Fruit fly (Drosophila melanogaster) whole organism, embryonic: ENCODE measurements around the gene veli.

Source experiments
- Asciz ChIP-seq: fragments of 200-800 bp; sonication (Bioruptor generic); optimal IDR thresholded peaks from 2 replicates; lab custom pipeline; 2017; ENCODE audit warnings: missing biosample characterization, mild to moderate bottlenecking, missing genetic modification characterization, missing genetic modification reagents
- Atf6 ChIP-seq: fragments of 200-800 bp; sonication (Bioruptor generic); IDR thresholded peaks from 2 replicates; pipeline ENCODE4 v1.3.6; 2022; ENCODE audit warnings: missing biosample characterization, missing genetic modification characterization
- B-H2 ChIP-seq: fragments of 200-800 bp; sonication (Bioruptor generic); optimal IDR thresholded peaks from 2 replicates; lab custom pipeline; 2018; ENCODE audit warnings: missing biosample characterization, mild to moderate bottlenecking, missing genetic modification characterization
- BtbVII ChIP-seq: fragments of 200-800 bp; sonication (Bioruptor generic); optimal IDR thresholded peaks from 3 replicates; lab custom pipeline; 2017; ENCODE audit warnings: missing biosample characterization, mild to moderate bottlenecking, missing genetic modification characterization
- CG10267 ChIP-seq: fragments of 200-800 bp; sonication (Bioruptor generic); optimal IDR thresholded peaks from 2 replicates; lab custom pipeline; 2018; ENCODE audit warnings: missing biosample characterization, mild to moderate bottlenecking, missing genetic modification characterization, moderate library complexity
- CG10431 ChIP-seq: fragments of 200-800 bp; sonication (Bioruptor generic); optimal IDR thresholded peaks from 3 replicates; lab custom pipeline; 2018; ENCODE audit warnings: missing biosample characterization, mild to moderate bottlenecking, missing genetic modification characterization
- CG10543 ChIP-seq: fragments of 200-800 bp; sonication (Bioruptor generic); optimal IDR thresholded peaks from 3 replicates; lab custom pipeline; 2017; ENCODE audit warnings: missing biosample characterization, mild to moderate bottlenecking, missing genetic modification characterization, moderate library complexity
- CG11504 ChIP-seq: fragments of 200-800 bp; sonication (Bioruptor generic); optimal IDR thresholded peaks from 3 replicates; lab custom pipeline; 2019; ENCODE audit warnings: missing biosample characterization, mild to moderate bottlenecking, missing genetic modification characterization, moderate library complexity
- CG11696 ChIP-seq: fragments of 200-800 bp; sonication (Bioruptor generic); IDR thresholded peaks from 2 replicates; pipeline ENCODE4 v1.3.6; 2022; ENCODE audit warnings: missing biosample characterization, missing genetic modification characterization
- CG12219 ChIP-seq: fragments of 200-800 bp; sonication (Bioruptor generic); optimal IDR thresholded peaks from 3 replicates; lab custom pipeline; 2018; ENCODE audit warnings: missing biosample characterization, mild to moderate bottlenecking, missing genetic modification characterization
- CG13287 ChIP-seq: fragments of 200-800 bp; sonication (Bioruptor generic); IDR thresholded peaks from 2 replicates; pipeline ENCODE4 v1.3.6; 2022; ENCODE audit warnings: missing biosample characterization, missing genetic modification characterization; ENCODE audit not compliant: partially characterized antibody
- CG13775 ChIP-seq: fragments of 200-800 bp; sonication (Bioruptor generic); optimal IDR thresholded peaks from 3 replicates; lab custom pipeline; 2017; ENCODE audit warnings: missing biosample characterization, mild to moderate bottlenecking, missing genetic modification characterization
- CG17912 ChIP-seq: fragments of 200-800 bp; sonication (Bioruptor generic); optimal IDR thresholded peaks from 2 replicates; lab custom pipeline; 2018; ENCODE audit warnings: missing biosample characterization, mild to moderate bottlenecking, missing genetic modification characterization
- CG18599 ChIP-seq: fragments of 200-800 bp; sonication (Bioruptor generic); optimal IDR thresholded peaks from 3 replicates; lab custom pipeline; 2017; ENCODE audit warnings: missing biosample characterization, missing genetic modification characterization, mild to moderate bottlenecking, moderate library complexity, missing genetic modification reagents
- CG2712 ChIP-seq: fragments of 200-800 bp; optimal IDR thresholded peaks from 3 replicates; lab custom pipeline; 2019; ENCODE audit warnings: missing biosample characterization, mild to moderate bottlenecking, missing genetic modification characterization, moderate library complexity
- CG30020 ChIP-seq: fragments of 200-800 bp; optimal IDR thresholded peaks from 2 replicates; lab custom pipeline; 2019; ENCODE audit warnings: missing biosample characterization, mild to moderate bottlenecking, missing genetic modification characterization, moderate library complexity
- CG30403 ChIP-seq: fragments of 200-800 bp; sonication (Bioruptor generic); optimal IDR thresholded peaks from 3 replicates; lab custom pipeline; 2016; ENCODE audit warnings: missing biosample characterization, missing genetic modification characterization
- CG31365 ChIP-seq: fragments of 200-800 bp; sonication (Bioruptor generic); optimal IDR thresholded peaks from 2 replicates; lab custom pipeline; 2018; ENCODE audit warnings: missing biosample characterization, mild to moderate bottlenecking, missing genetic modification characterization
- CG42726 ChIP-seq: fragments of 200-800 bp; sonication (Bioruptor generic); IDR thresholded peaks from 2 replicates; pipeline ENCODE4 v1.3.6; 2022; ENCODE audit warnings: missing biosample characterization, missing genetic modification characterization; ENCODE audit not compliant: partially characterized antibody
- CG6654 ChIP-seq: fragments of 200-800 bp; sonication (Bioruptor generic); optimal IDR thresholded peaks from 2 replicates; lab custom pipeline; 2017; ENCODE audit warnings: missing biosample characterization, mild to moderate bottlenecking, missing genetic modification characterization
- CG7357 ChIP-seq: fragments of 200-800 bp; sonication (Bioruptor generic); IDR thresholded peaks from 3 replicates; pipeline ENCODE4 v1.3.6; 2022; ENCODE audit warnings: missing biosample characterization, missing genetic modification characterization
- CHES-1-like ChIP-seq: fragments of 200-800 bp; sonication (Bioruptor generic); optimal IDR thresholded peaks from 2 replicates; lab custom pipeline; 2016; ENCODE audit warnings: missing biosample characterization, missing genetic modification characterization
- Chrac-16 ChIP-seq: fragments of 200-800 bp; sonication (Bioruptor generic); optimal IDR thresholded peaks from 3 replicates; lab custom pipeline; 2016; ENCODE audit warnings: missing biosample characterization, missing genetic modification characterization
- Deaf1 ChIP-seq: fragments of 200-800 bp; optimal IDR thresholded peaks from 3 replicates; lab custom pipeline; 2019; ENCODE audit warnings: missing biosample characterization, mild to moderate bottlenecking, missing genetic modification characterization, moderate library complexity
- HLH4C ChIP-seq: fragments of 200-800 bp; sonication (Bioruptor generic); IDR thresholded peaks from 3 replicates; pipeline ENCODE4 v1.3.6; 2022; ENCODE audit warnings: missing biosample characterization, missing genetic modification characterization; ENCODE audit not compliant: partially characterized antibody
- Hsf ChIP-seq: fragments of 200-800 bp; sonication (Bioruptor generic); optimal IDR thresholded peaks from 3 replicates; lab custom pipeline; 2016; ENCODE audit warnings: missing biosample characterization, missing genetic modification characterization
- Mad ChIP-seq: fragments of 200-800 bp; sonication (Bioruptor generic); optimal IDR thresholded peaks from 2 replicates; lab custom pipeline; 2016; ENCODE audit warnings: missing biosample characterization, missing genetic modification characterization
- Oli ChIP-seq: fragments of 200-800 bp; sonication (Bioruptor generic); optimal IDR thresholded peaks from 2 replicates; lab custom pipeline; 2018; ENCODE audit warnings: missing biosample characterization, mild to moderate bottlenecking, missing genetic modification characterization, moderate library complexity
- crc ChIP-seq: fragments of 200-800 bp; sonication (Bioruptor generic); optimal IDR thresholded peaks from 2 replicates; lab custom pipeline; 2016; ENCODE audit warnings: missing biosample characterization, missing genetic modification characterization
- dysf ChIP-seq: fragments of 200-800 bp; sonication (Bioruptor generic); IDR thresholded peaks from 3 replicates; pipeline ENCODE4 v1.3.6; 2022; ENCODE audit warnings: missing biosample characterization, missing genetic modification characterization
- fru ChIP-seq: fragments of >200 bp; optimal IDR thresholded peaks from 2 replicates; lab custom pipeline; 2017
- gsb ChIP-seq: fragments of 200-800 bp; sonication (Bioruptor generic); IDR thresholded peaks from 2 replicates; pipeline ENCODE4 v1.3.6; 2022; ENCODE audit warnings: missing biosample characterization, missing genetic modification characterization
- kni ChIP-seq: fragments of 200-800 bp; sonication (Bioruptor generic); optimal IDR thresholded peaks from 3 replicates; lab custom pipeline; 2017; ENCODE audit warnings: mild to moderate bottlenecking, missing biosample characterization, missing genetic modification reagents, missing genetic modification characterization
- lilli ChIP-seq: fragments of 200-800 bp; sonication (Bioruptor generic); optimal IDR thresholded peaks from 3 replicates; lab custom pipeline; 2016; ENCODE audit warnings: missing biosample characterization, missing genetic modification characterization
- nau ChIP-seq: fragments of 200-800 bp; sonication (Bioruptor generic); optimal IDR thresholded peaks from 3 replicates; lab custom pipeline; 2017; ENCODE audit warnings: missing biosample characterization, mild to moderate bottlenecking, missing genetic modification characterization, missing genetic modification reagents
- otp ChIP-seq: fragments of 200-800 bp; sonication (Bioruptor generic); IDR thresholded peaks from 3 replicates; pipeline ENCODE4, ENCODE4 v1.3.6; 2022; ENCODE audit warnings: missing biosample characterization, missing genetic modification characterization
- pum ChIP-seq: fragments of 200-800 bp; sonication (Bioruptor generic); optimal IDR thresholded peaks from 2 replicates; lab custom pipeline; 2016; ENCODE audit warnings: missing biosample characterization, missing genetic modification characterization
- scrt ChIP-seq: fragments of 200-800 bp; sonication (Bioruptor generic); optimal IDR thresholded peaks from 2 replicates; lab custom pipeline; 2018; ENCODE audit warnings: missing biosample characterization, mild to moderate bottlenecking, missing genetic modification characterization, moderate library complexity
- sens-2 ChIP-seq: fragments of 200-800 bp; sonication (Bioruptor generic); IDR thresholded peaks from 2 replicates; pipeline ENCODE4 v1.3.6; 2022; ENCODE audit warnings: missing biosample characterization, missing genetic modification characterization
- sim ChIP-seq: fragments of 200-800 bp; sonication (Bioruptor generic); IDR thresholded peaks from 2 replicates; pipeline ENCODE4 v1.3.6; 2022; ENCODE audit warnings: missing biosample characterization, missing genetic modification characterization
- sisA ChIP-seq: fragments of 200-800 bp; sonication (Bioruptor generic); IDR thresholded peaks from 2 replicates; pipeline ENCODE4 v1.3.6; 2022; ENCODE audit warnings: missing biosample characterization, missing genetic modification characterization
- stc ChIP-seq: fragments of 200-800 bp; sonication (Bioruptor generic); IDR thresholded peaks from 2 replicates; pipeline ENCODE4 v1.3.6; 2022; ENCODE audit warnings: missing biosample characterization, missing genetic modification characterization
- stwl ChIP-seq: fragments of 200-800 bp; sonication (Bioruptor generic); optimal IDR thresholded peaks from 3 replicates; lab custom pipeline; 2018; ENCODE audit warnings: missing biosample characterization, mild to moderate bottlenecking, missing genetic modification characterization, moderate library complexity
- tgo ChIP-seq: fragments of 200-800 bp; sonication (Bioruptor generic); IDR thresholded peaks from 3 replicates; pipeline ENCODE4 v1.3.6; 2022; ENCODE audit warnings: missing biosample characterization, missing genetic modification characterization
- tio ChIP-seq: fragments of 200-800 bp; sonication (Bioruptor generic); optimal IDR thresholded peaks from 2 replicates; lab custom pipeline; 2017; ENCODE audit warnings: missing biosample characterization, missing genetic modification characterization, inconsistent platforms
- toy ChIP-seq: fragments of 200-800 bp; sonication (Bioruptor generic); IDR thresholded peaks from 2 replicates; pipeline ENCODE4 v1.3.6; 2022; ENCODE audit warnings: missing biosample characterization, missing genetic modification characterization
- twi ChIP-seq: fragments of 200-800 bp; optimal IDR thresholded peaks from 2 replicates; lab custom pipeline; 2019; ENCODE audit warnings: missing biosample characterization, mild to moderate bottlenecking, missing genetic modification characterization, moderate library complexity
- vnd ChIP-seq: fragments of 200-800 bp; sonication (Bioruptor generic); IDR thresholded peaks from 3 replicates; pipeline ENCODE4 v1.3.6; 2022; ENCODE audit warnings: missing biosample characterization, missing genetic modification characterization; ENCODE audit not compliant: partially characterized antibody
- zen2 ChIP-seq: fragments of 200-800 bp; sonication (Bioruptor generic); IDR thresholded peaks from 3 replicates; pipeline ENCODE4 v1.3.6; 2022; ENCODE audit warnings: missing biosample characterization, missing genetic modification characterization; ENCODE audit not compliant: partially characterized antibody

Gene veli

dm6 chr3R:25077280-25077820, 12.0 kb upstream of the veli start (continued):
- TF ChIP-seq kni = peak; percentile 23
- no peak for TF ChIP-seq toy
- no peak for TF ChIP-seq twi (tag; lab: Kevin White, UChicago)

dm6 chr3R:25074558-25074964, 9.2 kb upstream of the veli start, which contains the start of the genes shams and CG11920:
shams (minus strand) TSS chr3R:25074607.
CG11920 (plus strand) TSS chr3R:25074877.
- TF ChIP-seq fru (lab: Kevin White, UChicago) (no peak), Oli (tag; lab: Kevin White, UChicago) (no peak), stwl (peak; percentile 52), zen2 (no peak; the same call in 2 of the 3 replicates), gsb (GFP tag; lab: Robert Waterston, UW) (no peak), pum (GFP tag; lab: Kevin White, UChicago) (no peak), BtbVII (GFP tag; lab: Kevin White, UChicago) (no peak), scrt (GFP tag; lab: Kevin White, UChicago) (no peak), B-H2 (GFP tag; lab: Kevin White, UChicago) (no peak), lilli (GFP tag; lab: Kevin White, UChicago) (peak; percentile 29), CG10267 (peak; percentile 47), CG10431 (GFP tag; lab: Kevin White, UChicago) (peak; percentile 24), CG30020 (tag; lab: Kevin White, UChicago) (peak; percentile 97), CG7357 (GFP tag; lab: Robert Waterston, UW) (no peak), HLH4C (peak; percentile 67), CG10543 (GFP tag; lab: Kevin White, UChicago) (no peak), CG2712 (tag; lab: Kevin White, UChicago) (peak; percentile 58), crc (GFP tag; lab: Kevin White, UChicago) (no peak), Mad (no peak), Deaf1 (tag; lab: Kevin White, UChicago) (no peak), CG30403 (GFP tag; lab: Kevin White, UChicago) (peak; percentile 29), CG12219 (GFP tag; lab: Kevin White, UChicago) (no peak), Atf6 (GFP tag; lab: Robert Waterston, UW) (no peak), CG31365 (no peak), otp (no peak), Asciz (no peak), tio (no peak), sisA (GFP tag; lab: Robert Waterston, UW) (no peak), sens-2 (GFP tag; lab: Robert Waterston, UW) (no peak), CG42726 (GFP tag; lab: Robert Waterston, UW) (no peak), CG13775 (GFP tag; lab: Kevin White, UChicago) (peak; percentile 18), CG17912 (GFP tag; lab: Kevin White, UChicago) (no peak), CHES-1-like (GFP tag; lab: Kevin White, UChicago) (no peak), CG11696 (GFP tag; lab: Robert Waterston, UW) (no peak), nau (GFP tag; lab: Kevin White, UChicago) (no peak), Chrac-16 (peak; percentile 1), CG6654 (GFP tag; lab: Kevin White, UChicago) (no peak), CG13287 (GFP tag; lab: Robert Waterston, UW) (peak; percentile 74), vnd (GFP tag; lab: Robert Waterston, UW) (peak; percentile 52; the same call in 1 of the 3 replicates), sim (no peak), dysf (no peak), tgo (no peak), stc (no peak), Hsf (GFP tag; lab: Kevin White, UChicago) (no peak), kni (no peak), CG18599 (GFP tag; lab: Kevin White, UChicago) (no peak), CG11504 (no peak)
